Worm (Caenorhabditis elegans): Measurements from ENCODE around the gene srh-264.

ce11 chrV:15376223-15376622, 37.7 kb upstream of the srh-264 start, which contains the start of gene srh-52:
- TF ChIP-seq nhr-28 (tag; optimal IDR thresholded peaks at IDR 0.05) (no peak), ceh-82 (tag; optimal IDR thresholded peaks at IDR 0.05) (no peak), dmd-9 (GFP tag; IDR thresholded peaks at IDR 0.05) (no peak), nhr-10 (tag; optimal IDR thresholded peaks at IDR 0.05) (no peak), skn-1 (tag; optimal IDR thresholded peaks at IDR 0.05) (no peak)

All from whole organism, L4 larva.